Worm (Caenorhabditis elegans): ENCODE data around the gene Y43C5A.4.

The Y43C5A.4 gene

ce11 chrIV:10277716-10278115, at the start of gene Y43C5A.4:
Gene Y43C5A.4, plus strand, starts transcription at chrIV:10278016.
- TF ChIP-seq nhr-237 (tag; optimal IDR thresholded peaks at IDR 0.05) (no peak), mab-5 (tag; optimal IDR thresholded peaks at IDR 0.05) (no peak), unc-120 (tag; optimal IDR thresholded peaks at IDR 0.05; ENCODE audit: poor library complexity, severe bottlenecking) (no peak), ham-2 (GFP tag; optimal IDR thresholded peaks at IDR 0.05) (no peak), lin-13 (tag; optimal IDR thresholded peaks at IDR 0.05) (no peak), tbx-8 (GFP tag; optimal IDR thresholded peaks at IDR 0.05) (no peak)

- no peak for TF ChIP-seq ces-1 (GFP tag; optimal IDR thresholded peaks at IDR 0.05)
- TF ChIP-seq ceh-43 (GFP tag; optimal IDR thresholded peaks at IDR 0.05) = no peak
- TF ChIP-seq M03D4.4 (tag; optimal IDR thresholded peaks at IDR 0.05) = no peak
- no peak for TF ChIP-seq nhr-76 (tag; optimal IDR thresholded peaks at IDR 0.05)
- no peak for TF ChIP-seq sptf-1 (tag; optimal IDR thresholded peaks at IDR 0.05)
- no peak for TF ChIP-seq blmp-1 (tag; optimal IDR thresholded peaks at IDR 0.05)
- no peak for TF ChIP-seq tbx-8 (GFP tag; optimal IDR thresholded peaks at IDR 0.05)
- no peak for TF ChIP-seq cnd-1 (tag; optimal IDR thresholded peaks at IDR 0.05)
- TF ChIP-seq unc-120 (tag; optimal IDR thresholded peaks at IDR 0.05; ENCODE audit: poor library complexity, severe bottlenecking) = no peak
- no peak for TF ChIP-seq nhr-2 (tag; optimal IDR thresholded peaks at IDR 0.05)
- no peak for TF ChIP-seq sem-2 (GFP tag; optimal IDR thresholded peaks at IDR 0.05)
- TF ChIP-seq ztf-11 (tag; optimal IDR thresholded peaks at IDR 0.05) = no peak
- no peak for TF ChIP-seq zip-8 (tag; optimal IDR thresholded peaks at IDR 0.05)
Measured at ce11 chrIV:10230971-10231370, 46.8 kb upstream of the Y43C5A.4 start, which contains the start of gene F01G10.5. Gene F01G10.5, minus strand, starts transcription at chrIV:10231071.

- TF ChIP-seq nhr-237 (tag; optimal IDR thresholded peaks at IDR 0.05) (no peak), mab-5 (tag; optimal IDR thresholded peaks at IDR 0.05) (no peak), lsy-2 (tag; optimal IDR thresholded peaks at IDR 0.05) (no peak), nhr-2 (tag; optimal IDR thresholded peaks at IDR 0.05) (no peak), bed-3 (GFP tag; optimal IDR thresholded peaks at IDR 0.05) (no peak), nhr-76 (tag; optimal IDR thresholded peaks at IDR 0.05) (no peak), ham-2 (GFP tag; optimal IDR thresholded peaks at IDR 0.05) (no peak), blmp-1 (tag; optimal IDR thresholded peaks at IDR 0.05) (no peak), M03D4.4 (tag; optimal IDR thresholded peaks at IDR 0.05) (no peak), hlh-1 (tag; optimal IDR thresholded peaks at IDR 0.05) (no peak), ceh-39 (tag; optimal IDR thresholded peaks at IDR 0.05) (no peak), tbx-8 (GFP tag; optimal IDR thresholded peaks at IDR 0.05) (no peak), sem-2 (GFP tag; optimal IDR thresholded peaks at IDR 0.05) (no peak), drap-1 (GFP tag; optimal IDR thresholded peaks at IDR 0.05) (no peak), ceh-43 (GFP tag; optimal IDR thresholded peaks at IDR 0.05) (no peak), elt-1 (tag; optimal IDR thresholded peaks at IDR 0.05; ENCODE audit: borderline replicate concordance, insufficient read depth) (no peak), sptf-1 (tag; optimal IDR thresholded peaks at IDR 0.05) (no peak), pha-4 (tag; optimal IDR thresholded peaks at IDR 0.05) (no peak), elt-3 (tag; optimal IDR thresholded peaks at IDR 0.05) (no peak)
Measured at ce11 chrIV:10232456-10232855, 45.4 kb upstream of the Y43C5A.4 start, which contains the start of gene F01G10.4. Gene F01G10.4, minus strand, starts transcription at chrIV:10232556.

ce11 chrIV:10235279-10235829, 42.5 kb upstream of the Y43C5A.4 start, which contains the start of gene ech-9:
Gene ech-9, minus strand, starts transcription at chrIV:10235329.
- TF ChIP-seq elt-3 (tag; optimal IDR thresholded peaks at IDR 0.05) (no peak), flh-1 (GFP tag; optimal IDR thresholded peaks at IDR 0.05) (no peak)

- TF ChIP-seq cnd-1 (tag; optimal IDR thresholded peaks at IDR 0.05) = no peak
Measured at ce11 chrIV:10236106-10236505, 41.7 kb upstream of the Y43C5A.4 start.

- TF ChIP-seq mab-5 (tag; optimal IDR thresholded peaks at IDR 0.05) = no peak
- no peak for TF ChIP-seq ceh-43 (GFP tag; optimal IDR thresholded peaks at IDR 0.05)
- no peak for TF ChIP-seq unc-39 (tag; optimal IDR thresholded peaks at IDR 0.05)
- TF ChIP-seq unc-120 (tag; optimal IDR thresholded peaks at IDR 0.05; ENCODE audit: poor library complexity, severe bottlenecking) = no peak
- no peak for TF ChIP-seq hlh-1 (tag; optimal IDR thresholded peaks at IDR 0.05)
- TF ChIP-seq unc-62 (GFP tag; optimal IDR thresholded peaks at IDR 0.05) = no peak
- TF ChIP-seq blmp-1 (tag; optimal IDR thresholded peaks at IDR 0.05) = no peak
- TF ChIP-seq pha-4 (tag; optimal IDR thresholded peaks at IDR 0.05) = no peak
- no peak for TF ChIP-seq lin-13 (tag; optimal IDR thresholded peaks at IDR 0.05)
- TF ChIP-seq elt-3 (tag; optimal IDR thresholded peaks at IDR 0.05) = no peak
- no peak for TF ChIP-seq nhr-2 (tag; optimal IDR thresholded peaks at IDR 0.05)
- no peak for TF ChIP-seq ceh-83 (GFP tag; optimal IDR thresholded peaks at IDR 0.05)
- TF ChIP-seq sem-2 (GFP tag; optimal IDR thresholded peaks at IDR 0.05) = no peak
- no peak for TF ChIP-seq ham-2 (GFP tag; optimal IDR thresholded peaks at IDR 0.05)
- no peak for TF ChIP-seq bed-3 (GFP tag; optimal IDR thresholded peaks at IDR 0.05)
Measured at ce11 chrIV:10239045-10239444, 38.8 kb upstream of the Y43C5A.4 start, which contains the start of gene ech-8. Gene ech-8, minus strand, starts transcription at chrIV:10239176.
